Worm (Caenorhabditis elegans) whole organism, L3 larva: Measurements from ENCODE around the gene nspg-1.

ENCODE experiments used
- ama-1 ChIP-seq: fragments of 150-350 bp; optimal IDR thresholded peaks from 2 replicates; lab custom pipeline; 2018
- nfya-1 ChIP-seq: sonication (generic microtip); optimal IDR thresholded peaks from 2 replicates; lab custom pipeline; 2017; ENCODE audit warnings: missing genetic modification characterization, mild to moderate bottlenecking, missing compliant biosample characterization, antibody characterized with exemption, moderate library complexity; ENCODE audit not compliant: insufficient read depth
- nhr-25 ChIP-seq: sonication (generic microtip); optimal IDR thresholded peaks from 2 replicates; lab custom pipeline; 2017; ENCODE audit warnings: missing biosample characterization, missing genetic modification characterization
- snpc-4 ChIP-seq: fragments of 150-350 bp; optimal IDR thresholded peaks from 2 replicates; lab custom pipeline; 2014; ENCODE audit warnings: missing biosample characterization, missing genetic modification characterization

DNA sequence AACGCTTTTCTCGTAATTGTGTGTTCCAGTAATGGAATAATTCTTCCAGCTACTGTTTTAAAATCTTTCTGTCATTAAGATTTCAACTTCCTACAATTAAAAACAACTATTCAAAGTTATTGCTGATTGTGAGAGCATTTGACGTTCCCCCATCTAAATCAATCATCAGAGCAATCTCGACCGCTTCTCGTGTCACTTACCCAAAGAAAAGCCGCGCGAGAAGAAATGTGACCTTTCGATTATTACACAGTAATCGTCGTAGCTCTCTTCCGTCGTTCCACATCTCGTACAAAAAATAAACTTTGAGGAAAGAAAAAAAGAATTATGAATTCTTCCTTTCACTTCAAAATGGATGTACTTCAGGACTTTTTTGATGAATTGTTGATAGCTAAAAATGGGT is 39.5 kb upstream of the nspg-1 start:
- TF ChIP-seq snpc-4 = no peak
- no peak for TF ChIP-seq ama-1 (lab: Kevin White, UChicago)
- no peak for TF ChIP-seq nhr-25 (tag; lab: Kevin White, UChicago)
- TF ChIP-seq nfya-1 (tag; lab: Kevin White, UChicago) = no peak
